Fruit fly (Drosophila melanogaster): ENCODE measurements around the gene Task6.

DNA sequence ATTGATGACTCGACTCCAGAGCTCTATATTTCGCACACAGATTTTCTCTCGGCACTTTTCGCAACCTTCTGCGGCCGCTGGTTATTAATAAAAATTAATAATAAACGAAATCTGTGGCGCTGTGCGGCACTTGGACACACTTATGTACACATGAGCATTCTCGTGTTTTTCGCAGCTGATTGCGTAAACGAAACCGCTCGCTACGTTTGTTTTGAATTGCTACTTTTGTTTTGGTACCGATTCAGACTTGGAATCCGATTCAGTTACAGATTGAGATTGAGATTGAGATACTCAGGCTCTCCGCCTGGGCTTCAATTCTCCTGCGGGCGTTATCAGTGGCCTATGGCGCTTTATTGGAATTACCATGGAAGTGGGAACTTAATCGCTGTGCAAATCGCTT is 11.6 kb upstream of the Task6 start:
- TF ChIP-seq fd96Ca (GFP tag; IDR thresholded peaks at IDR 0.05) (no peak), rn (GFP tag; IDR thresholded peaks at IDR 0.05) (no peak), EcR (GFP tag; optimal IDR thresholded peaks at IDR 0.05) (no peak), CG14655 (GFP tag; optimal IDR thresholded peaks at IDR 0.05) (no peak), Snoo (tag; optimal IDR thresholded peaks at IDR 0.05) (no peak), CG8159 (tag; optimal IDR thresholded peaks at IDR 0.05) (no peak), Pif1B (GFP tag; optimal IDR thresholded peaks at IDR 0.05) (no peak), gl (tag; optimal IDR thresholded peaks at IDR 0.05) (no peak), D1 (tag; optimal IDR thresholded peaks at IDR 0.05) (no peak), CG8301 (tag; optimal IDR thresholded peaks at IDR 0.05) (no peak), CG10348 (GFP tag; IDR thresholded peaks at IDR 0.05) (no peak), CG13204 (GFP tag; optimal IDR thresholded peaks at IDR 0.05) (no peak), CG15710 (tag; optimal IDR thresholded peaks at IDR 0.05) (no peak), CG32121 (GFP tag; IDR thresholded peaks at IDR 0.05) (no peak)

Measured in whole organism, pupa.